Worm (Caenorhabditis elegans) whole organism, L4/young adult: ENCODE data around the gene T28C6.5.

Experiments
- W03F9.2 ChIP-seq: fragments of 150-350 bp; optimal IDR thresholded peaks from 2 replicates; lab custom pipeline; 2014; ENCODE audit warnings: missing biosample characterization, missing genetic modification characterization
- dao-5 ChIP-seq: sonication (generic microtip); optimal IDR thresholded peaks from 2 replicates; lab custom pipeline; 2016; ENCODE audit warnings: missing genotype, missing genetic modification characterization, moderate library complexity, missing compliant biosample characterization
- him-1 ChIP-seq: sonication (generic microtip); optimal IDR thresholded peaks from 2 replicates; lab custom pipeline; 2016; ENCODE audit warnings: missing genotype, missing genetic modification reagents, missing genetic modification characterization, missing compliant biosample characterization

ce11 chrIV:8782172-8782571 lies 39.1 kb upstream of the T28C6.5 start:
- TF ChIP-seq him-1 (tag; lab: Kevin White, UChicago) (no peak), dao-5 (tag; lab: Kevin White, UChicago) (no peak), W03F9.2 (no peak)
